Worm (Caenorhabditis elegans) whole organism, late embryonic: ENCODE results near the gene ceh-49.

ENCODE experiments used
- C38D4.7 ChIP-seq: fragments of 200-800 bp; sonication (Bioruptor generic); optimal IDR thresholded peaks from 2 replicates; lab custom pipeline; 2018; ENCODE audit warnings: mild to moderate bottlenecking, missing genetic modification characterization, moderate library complexity, missing compliant biosample characterization
- F13H6.1 ChIP-seq: sonication (generic microtip); optimal IDR thresholded peaks from 2 replicates; lab custom pipeline; 2016; ENCODE audit warnings: missing genetic modification characterization, missing compliant biosample characterization
- K09A11.1 ChIP-seq: sonication (generic microtip); optimal IDR thresholded peaks from 2 replicates; lab custom pipeline; 2017; ENCODE audit warnings: antibody characterized with exemption, mild to moderate bottlenecking, missing genetic modification characterization, missing compliant biosample characterization; ENCODE audit not compliant: insufficient read depth
- Y22D7AL.16 ChIP-seq: sonication (generic microtip); optimal IDR thresholded peaks from 2 replicates; lab custom pipeline; 2016; ENCODE audit warnings: missing genetic modification characterization, missing compliant biosample characterization
- ahr-1 ChIP-seq: sonication (generic microtip); optimal IDR thresholded peaks from 2 replicates; lab custom pipeline; 2016; ENCODE audit warnings: missing genetic modification characterization, missing compliant biosample characterization
- ama-1 ChIP-seq: fragments of 150-350 bp; optimal IDR thresholded peaks from 2 replicates; lab custom pipeline; 2014
- ceh-14 ChIP-seq: sonication (generic microtip); optimal IDR thresholded peaks from 2 replicates; lab custom pipeline; 2016; ENCODE audit warnings: missing genotype, missing genetic modification characterization, missing compliant biosample characterization
- ceh-18 ChIP-seq: sonication (generic microtip); optimal IDR thresholded peaks from 2 replicates; lab custom pipeline; 2016; ENCODE audit warnings: missing genetic modification characterization, missing compliant biosample characterization
- ceh-2 ChIP-seq: sonication (generic microtip); optimal IDR thresholded peaks from 2 replicates; lab custom pipeline; 2016; ENCODE audit warnings: missing genotype, missing genetic modification characterization, missing compliant biosample characterization
- ceh-22 ChIP-seq: sonication (generic microtip); optimal IDR thresholded peaks from 2 replicates; lab custom pipeline; 2017; ENCODE audit warnings: missing biosample characterization, missing genetic modification characterization
- ceh-24 ChIP-seq: sonication (generic microtip); optimal IDR thresholded peaks from 2 replicates; lab custom pipeline; 2016; ENCODE audit warnings: mild to moderate bottlenecking, missing genetic modification characterization, missing compliant biosample characterization
- ceh-31 ChIP-seq: sonication (generic microtip); optimal IDR thresholded peaks from 2 replicates; lab custom pipeline; 2016; ENCODE audit warnings: missing genetic modification characterization, missing compliant biosample characterization
- ceh-45 ChIP-seq: fragments of 200-800 bp; sonication (Bioruptor generic); IDR thresholded peaks from 2 replicates; pipeline ENCODE4 v1.3.6; 2022; ENCODE audit warnings: missing genetic modification reagents, missing genetic modification characterization, missing compliant biosample characterization
- che-1 ChIP-seq: sonication (generic microtip); optimal IDR thresholded peaks from 2 replicates; lab custom pipeline; 2016; ENCODE audit warnings: mild to moderate bottlenecking, missing genetic modification characterization, missing compliant biosample characterization
- dve-1 ChIP-seq: sonication (generic microtip); optimal IDR thresholded peaks from 2 replicates; lab custom pipeline; 2017; ENCODE audit warnings: antibody characterized with exemption, mild to moderate bottlenecking, missing genetic modification characterization, missing compliant biosample characterization
- ets-4 ChIP-seq: sonication (generic microtip); optimal IDR thresholded peaks from 2 replicates; lab custom pipeline; 2016; ENCODE audit warnings: missing genetic modification characterization, missing compliant biosample characterization
- eyg-1 ChIP-seq: sonication (generic microtip); optimal IDR thresholded peaks from 2 replicates; lab custom pipeline; 2016; ENCODE audit warnings: missing genotype, missing genetic modification characterization, missing compliant biosample characterization
- fax-1 ChIP-seq: sonication (generic microtip); optimal IDR thresholded peaks from 2 replicates; lab custom pipeline; 2016; ENCODE audit warnings: missing genotype, missing genetic modification characterization, missing compliant biosample characterization
- fkh-6 ChIP-seq: sonication (generic microtip); optimal IDR thresholded peaks from 2 replicates; lab custom pipeline; 2016; ENCODE audit warnings: missing genetic modification characterization, missing compliant biosample characterization
- gmeb-2 ChIP-seq: sonication (generic microtip); optimal IDR thresholded peaks from 2 replicates; lab custom pipeline; 2016; ENCODE audit warnings: missing genetic modification characterization, inconsistent platforms, missing compliant biosample characterization
- hlh-13 ChIP-seq: fragments of 200-800 bp; sonication (Bioruptor generic); optimal IDR thresholded peaks from 2 replicates; lab custom pipeline; 2018; ENCODE audit warnings: mild to moderate bottlenecking, missing genetic modification characterization, missing compliant biosample characterization
- hlh-15 ChIP-seq: sonication (generic microtip); optimal IDR thresholded peaks from 2 replicates; lab custom pipeline; 2016; ENCODE audit warnings: missing genetic modification characterization, missing compliant biosample characterization
- lin-11 ChIP-seq: fragments of 200-800 bp; sonication (Bioruptor generic); optimal IDR thresholded peaks from 2 replicates; lab custom pipeline; 2018; ENCODE audit warnings: mild to moderate bottlenecking, missing genetic modification characterization, missing compliant biosample characterization
- madf-2 ChIP-seq: sonication (generic microtip); optimal IDR thresholded peaks from 2 replicates; lab custom pipeline; 2017; ENCODE audit warnings: missing genetic modification characterization, missing compliant biosample characterization
- mec-3 ChIP-seq: sonication (generic microtip); optimal IDR thresholded peaks from 2 replicates; lab custom pipeline; 2016; ENCODE audit warnings: borderline replicate concordance, missing genetic modification characterization, missing compliant biosample characterization
- nfya-1 ChIP-seq: sonication (generic microtip); optimal IDR thresholded peaks from 2 replicates; lab custom pipeline; 2017; ENCODE audit warnings: missing genetic modification characterization, mild to moderate bottlenecking, missing compliant biosample characterization, antibody characterized with exemption, moderate library complexity
- nhr-11 ChIP-seq: fragments of 150-350 bp; optimal IDR thresholded peaks from 2 replicates; lab custom pipeline; 2014; ENCODE audit warnings: missing biosample characterization, missing genetic modification characterization
- nhr-232 ChIP-seq: sonication (generic microtip); optimal IDR thresholded peaks from 2 replicates; lab custom pipeline; 2016; ENCODE audit warnings: missing genetic modification characterization, missing compliant biosample characterization
- pat-9 ChIP-seq: fragments of 200-800 bp; sonication (Bioruptor generic); optimal IDR thresholded peaks from 2 replicates; lab custom pipeline; 2018; ENCODE audit warnings: mild to moderate bottlenecking, missing genetic modification characterization, moderate library complexity, missing compliant biosample characterization
- pha-2 ChIP-seq: sonication (generic microtip); optimal IDR thresholded peaks from 2 replicates; lab custom pipeline; 2017; ENCODE audit warnings: mild to moderate bottlenecking, missing genetic modification characterization, missing compliant biosample characterization
- pha-4 ChIP-seq: fragments of 150-350 bp; optimal IDR thresholded peaks from 2 replicates; lab custom pipeline; 2018; ENCODE audit warnings: missing biosample characterization, missing genetic modification reagents, missing genetic modification characterization
- rnt-1 ChIP-seq: sonication (generic microtip); optimal IDR thresholded peaks from 2 replicates; lab custom pipeline; 2016; ENCODE audit warnings: missing genetic modification characterization, missing compliant biosample characterization
- sdc-2 ChIP-seq: sonication (generic microtip); optimal IDR thresholded peaks from 2 replicates; lab custom pipeline; 2016; ENCODE audit warnings: missing genotype, missing genetic modification characterization, missing compliant biosample characterization
- sox-2 ChIP-seq: fragments of 200-800 bp; sonication (Bioruptor generic); IDR thresholded peaks from 2 replicates; pipeline ENCODE4 v1.3.6; 2022; ENCODE audit warnings: missing genetic modification reagents, missing genetic modification characterization, missing compliant biosample characterization
- sox-4 ChIP-seq: sonication (generic microtip); optimal IDR thresholded peaks from 2 replicates; lab custom pipeline; 2017; ENCODE audit warnings: mild to moderate bottlenecking, missing genetic modification characterization, inconsistent platforms, missing compliant biosample characterization
- tbx-2 ChIP-seq: sonication (generic microtip); optimal IDR thresholded peaks from 2 replicates; lab custom pipeline; 2016; ENCODE audit warnings: missing genetic modification characterization, missing compliant biosample characterization
- tbx-7 ChIP-seq: sonication (generic microtip); optimal IDR thresholded peaks from 2 replicates; lab custom pipeline; 2016; ENCODE audit warnings: missing genotype, missing genetic modification characterization, missing compliant biosample characterization
- ttx-3 ChIP-seq: sonication (generic microtip); optimal IDR thresholded peaks from 2 replicates; lab custom pipeline; 2016; ENCODE audit warnings: missing genetic modification reagents, missing genetic modification characterization, missing compliant biosample characterization
- unc-3 ChIP-seq, 2 experiments: fragments of 200-800 bp in 1 of 2; sonication (Bioruptor generic) in 1 of 2; sonication (generic microtip) in 1 of 2; conservative IDR thresholded peaks in 1 of 2; optimal IDR thresholded peaks in 1 of 2; 2 replicates each; pipeline versions ENCODE4 v1.3.6 to Lab custom; 2016 to 2022; ENCODE audit warnings: missing compliant biosample characterization in 2 of 2, missing genetic modification characterization in 2 of 2, missing genetic modification reagents in 1 of 2
- unc-42 ChIP-seq: sonication (generic microtip); optimal IDR thresholded peaks from 2 replicates; lab custom pipeline; 2016; ENCODE audit warnings: missing genotype, missing genetic modification characterization, missing compliant biosample characterization
- unc-55 ChIP-seq: sonication (generic microtip); optimal IDR thresholded peaks from 2 replicates; lab custom pipeline; 2017; ENCODE audit warnings: missing biosample characterization, missing genetic modification reagents, missing genetic modification characterization
- unc-86 ChIP-seq: sonication (generic microtip); optimal IDR thresholded peaks from 2 replicates; lab custom pipeline; 2016; ENCODE audit warnings: missing genetic modification characterization, missing compliant biosample characterization
- zip-5 ChIP-seq: sonication (generic microtip); optimal IDR thresholded peaks from 2 replicates; lab custom pipeline; 2016; ENCODE audit warnings: missing genetic modification characterization, missing compliant biosample characterization
- ztf-16 ChIP-seq: sonication (generic microtip); optimal IDR thresholded peaks from 2 replicates; lab custom pipeline; 2017; ENCODE audit warnings: missing genetic modification characterization, missing compliant biosample characterization

Gene ceh-49

ce11 chrV:6100492-6101004 is 19.5 kb downstream of the ceh-49 start, which contains the start of gene crt-1 (continued):
- no peak for TF ChIP-seq sox-4 (tag; lab: Kevin White, UChicago)
- no peak for TF ChIP-seq ahr-1 (tag; lab: Kevin White, UChicago)
- no peak for TF ChIP-seq hlh-15
- peak; percentile 22 for TF ChIP-seq unc-42 (tag; lab: Kevin White, UChicago)
- TF ChIP-seq ceh-31 (tag; lab: Kevin White, UChicago): peak; percentile 81
- TF ChIP-seq rnt-1: peak; percentile 62
- no peak for TF ChIP-seq nhr-11
- no peak for TF ChIP-seq unc-3 (GFP tag; conservative IDR thresholded peaks at IDR 0.05; lab: Robert Waterston, UW)
- no peak for TF ChIP-seq unc-3 (tag; optimal IDR thresholded peaks at IDR 0.05; lab: Kevin White, UChicago)
- peak; percentile 55 for TF ChIP-seq ceh-14
- no peak for TF ChIP-seq Y22D7AL.16 (tag; lab: Kevin White, UChicago)
- TF ChIP-seq fax-1 (tag; lab: Kevin White, UChicago): no peak
- TF ChIP-seq ceh-45 (GFP tag; lab: Robert Waterston, UW): no peak
- TF ChIP-seq ztf-16: no peak
- peak; percentile 3 for TF ChIP-seq ets-4 (tag; lab: Kevin White, UChicago)
- no peak for TF ChIP-seq gmeb-2 (tag; lab: Kevin White, UChicago)
- no peak for TF ChIP-seq F13H6.1
- peak; percentile 65 for TF ChIP-seq tbx-2
- peak; percentile 71 for TF ChIP-seq dve-1 (tag; lab: Kevin White, UChicago)
- peak; percentile 83 for TF ChIP-seq unc-55 (GFP tag; lab: Kevin White, UChicago)
- no peak for TF ChIP-seq fkh-6 (tag; lab: Kevin White, UChicago)
- TF ChIP-seq ceh-24: no peak
- peak; percentile 48 for TF ChIP-seq ceh-18 (tag; lab: Kevin White, UChicago)
- TF ChIP-seq nfya-1 (tag; lab: Kevin White, UChicago): peak; percentile 100
- TF ChIP-seq K09A11.1 (tag; lab: Kevin White, UChicago): no peak
- TF ChIP-seq pha-2: no peak
- TF ChIP-seq mec-3 (tag; lab: Kevin White, UChicago): no peak
- TF ChIP-seq eyg-1 (tag; lab: Kevin White, UChicago): no peak
- no peak for TF ChIP-seq pat-9 (tag; lab: Kevin White, UChicago)
- TF ChIP-seq C38D4.7 (GFP tag; lab: Kevin White, UChicago): no peak
- peak; percentile 16 for TF ChIP-seq ama-1 (lab: Kevin White, UChicago)
- no peak for TF ChIP-seq unc-86 (tag; lab: Kevin White, UChicago)
- TF ChIP-seq, all 69 proteins: peak for 23

DNA sequence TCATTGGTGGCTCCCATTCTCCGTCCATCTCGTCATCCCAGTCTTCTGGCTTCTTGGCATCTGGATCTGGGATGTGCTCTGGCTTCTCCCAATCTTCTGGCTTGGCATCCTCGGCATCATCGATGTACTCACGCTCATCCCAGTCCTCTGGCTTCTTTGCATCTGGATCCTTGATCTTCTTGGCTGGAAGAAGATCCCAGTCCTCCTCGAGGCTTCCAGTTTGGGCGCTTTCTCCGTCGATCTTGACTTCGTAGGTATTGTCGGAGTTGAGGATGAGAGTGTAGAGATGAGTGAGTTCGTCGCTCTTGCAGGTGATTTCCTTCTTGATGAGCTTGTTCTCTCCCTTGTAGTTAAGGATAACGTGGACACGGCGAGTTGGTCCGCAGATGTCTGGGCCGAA is 20.4 kb downstream of the ceh-49 start:
- TF ChIP-seq ceh-22 (tag; lab: Kevin White, UChicago) (no peak), che-1 (tag; lab: Kevin White, UChicago) (no peak), ttx-3 (tag; lab: Kevin White, UChicago) (no peak), lin-11 (tag; lab: Kevin White, UChicago) (no peak), zip-5 (tag; lab: Kevin White, UChicago) (no peak), sdc-2 (tag; lab: Kevin White, UChicago) (no peak), hlh-15 (no peak), tbx-7 (tag; lab: Kevin White, UChicago) (no peak), rnt-1 (no peak), nhr-232 (tag; lab: Kevin White, UChicago) (no peak), ceh-2 (no peak), pha-4 (tag; lab: Kevin White, UChicago) (no peak), hlh-13 (no peak), ets-4 (tag; lab: Kevin White, UChicago) (no peak), unc-42 (tag; lab: Kevin White, UChicago) (no peak), sox-2 (GFP tag; lab: Robert Waterston, UW) (no peak), madf-2 (tag; lab: Kevin White, UChicago) (no peak)
- TF ChIP-seq, all 69 proteins: peak for 0
